Worm (Caenorhabditis elegans): Measurements from ENCODE around the gene F48F5.6.

Gene F48F5.6

DNA sequence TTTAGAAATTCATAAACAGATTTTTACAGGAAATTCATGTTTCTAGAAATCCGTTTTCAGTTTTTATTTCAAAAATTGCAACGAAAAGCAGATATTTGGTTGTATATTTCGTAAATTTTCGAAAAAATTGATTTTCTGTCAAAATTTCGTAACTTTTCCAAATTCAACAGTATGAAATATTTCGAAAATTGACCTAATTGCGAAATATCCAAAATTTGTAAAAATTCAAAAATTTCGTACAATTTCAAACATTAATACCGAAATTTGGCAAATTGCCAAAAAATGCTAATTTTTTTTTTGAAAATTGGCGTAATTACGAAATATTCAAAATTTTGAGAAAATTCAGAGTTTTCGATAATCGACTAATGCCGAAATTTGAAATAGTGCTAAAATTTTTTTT lies 39.0 kb downstream of the F48F5.6 start:
- TF ChIP-seq C17E4.6 (GFP tag; IDR thresholded peaks at IDR 0.05) (no peak), unc-62 (GFP tag; optimal IDR thresholded peaks at IDR 0.05) (peak; percentile 42), cebp-1 (GFP tag; IDR thresholded peaks at IDR 0.05) (peak; percentile 73), cebp-1 (tag; optimal IDR thresholded peaks at IDR 0.05) (peak; percentile 95)

DNA sequence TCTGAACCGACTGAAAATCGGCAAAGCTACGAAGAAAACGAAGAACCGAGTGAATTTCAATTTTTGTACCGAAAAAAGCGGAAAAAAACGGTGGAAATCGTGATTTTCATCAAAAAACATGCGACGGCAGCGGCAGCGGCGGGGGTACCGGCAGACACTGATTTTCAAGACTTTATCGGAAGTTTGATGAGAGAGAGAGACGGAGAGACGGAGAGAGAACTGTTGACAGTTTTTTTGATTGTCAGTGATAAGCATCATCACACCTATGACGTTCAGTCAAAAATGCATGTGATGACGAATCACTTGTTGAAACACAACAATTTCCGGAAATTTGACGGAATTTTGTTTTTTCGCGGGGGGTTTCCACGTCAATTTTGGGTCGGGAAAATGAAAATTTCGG lies 39.6 kb downstream of the F48F5.6 start:
- TF ChIP-seq die-1 (tag; optimal IDR thresholded peaks at IDR 0.05) (no peak), zim-3 (tag; optimal IDR thresholded peaks at IDR 0.05) (no peak), nfyb-1 (GFP tag; IDR thresholded peaks at IDR 0.05) (0 out of 2 replicates have a peak, but pooled peaks have one; percentile 46), attf-5 (GFP tag; optimal IDR thresholded peaks at IDR 0.05) (peak; percentile 17), Y53G8AR.9 (GFP tag; conservative IDR thresholded peaks at IDR 0.05) (0 out of 2 replicates have a peak, but pooled peaks have one; percentile 32), snpc-4 (GFP tag; optimal IDR thresholded peaks at IDR 0.05) (no peak), snpc-4 (tag; optimal IDR thresholded peaks at IDR 0.05) (peak in 1 of 4 experiments; percentile 6), nhr-80 (tag; optimal IDR thresholded peaks at IDR 0.05) (peak; percentile 80), K12H6.12 (tag; optimal IDR thresholded peaks at IDR 0.05) (no peak), K11D2.4 (GFP tag; IDR thresholded peaks at IDR 0.05) (no peak), tbp1 (GFP tag; optimal IDR thresholded peaks at IDR 0.05) (peak; percentile 26), hmg-1.2 (GFP tag; IDR thresholded peaks at IDR 0.05) (0 out of 2 replicates have a peak, but pooled peaks have one; percentile 15), athp-1 (tag; optimal IDR thresholded peaks at IDR 0.05) (no peak), nhr-90 (tag; optimal IDR thresholded peaks at IDR 0.05) (peak; percentile 32), ceh-79 (tag; optimal IDR thresholded peaks at IDR 0.05) (no peak), B0336.3 (GFP tag; IDR thresholded peaks at IDR 0.05) (no peak), cebp-1 (GFP tag; IDR thresholded peaks at IDR 0.05) (peak; percentile 7; the same call in 1 of the 2 replicates), cebp-1 (tag; optimal IDR thresholded peaks at IDR 0.05) (no peak), F22D6.2 (tag; optimal IDR thresholded peaks at IDR 0.05) (no peak), sea-2 (GFP tag; IDR thresholded peaks at IDR 0.05) (no peak), F57C9.4 (tag; optimal IDR thresholded peaks at IDR 0.05) (no peak), him-1 (tag; optimal IDR thresholded peaks at IDR 0.05) (no peak), atf-7 (tag; optimal IDR thresholded peaks at IDR 0.05) (peak; percentile 76), lin-54 (GFP tag; optimal IDR thresholded peaks at IDR 0.05) (peak; percentile 1), lir-1 (GFP tag; conservative IDR thresholded peaks at IDR 0.05) (no peak), ekl-4 (GFP tag; IDR thresholded peaks at IDR 0.05) (no peak), let-607 (tag; optimal IDR thresholded peaks at IDR 0.05) (peak in 1 of 2 experiments; percentile 5), ets-4 (GFP tag; optimal IDR thresholded peaks at IDR 0.05) (peak; percentile 33), ztf-22 (GFP tag; optimal IDR thresholded peaks at IDR 0.05) (peak; percentile 46), F39B2.1 (GFP tag; IDR thresholded peaks at IDR 0.05) (no peak), ztf-3 (GFP tag; optimal IDR thresholded peaks at IDR 0.05) (no peak), unc-62 (GFP tag; optimal IDR thresholded peaks at IDR 0.05) (peak; percentile 94), nfya-2 (GFP tag; IDR thresholded peaks at IDR 0.05) (no peak), ztf-26 (tag; optimal IDR thresholded peaks at IDR 0.05) (peak; percentile 30), madf-10 (tag; optimal IDR thresholded peaks at IDR 0.05) (peak; percentile 59), ztf-25 (GFP tag; IDR thresholded peaks at IDR 0.05) (no peak), nhr-120 (GFP tag; IDR thresholded peaks at IDR 0.05) (no peak), lin-40 (tag; optimal IDR thresholded peaks at IDR 0.05) (peak; percentile 23), chd-7 (tag; optimal IDR thresholded peaks at IDR 0.05) (peak; percentile 48), madf-8 (GFP tag; conservative IDR thresholded peaks at IDR 0.05) (no peak), pha-4 (tag; optimal IDR thresholded peaks at IDR 0.05) (no peak)
